Worm (Caenorhabditis elegans): ENCODE results near the gene C49C3.4.

DNA sequence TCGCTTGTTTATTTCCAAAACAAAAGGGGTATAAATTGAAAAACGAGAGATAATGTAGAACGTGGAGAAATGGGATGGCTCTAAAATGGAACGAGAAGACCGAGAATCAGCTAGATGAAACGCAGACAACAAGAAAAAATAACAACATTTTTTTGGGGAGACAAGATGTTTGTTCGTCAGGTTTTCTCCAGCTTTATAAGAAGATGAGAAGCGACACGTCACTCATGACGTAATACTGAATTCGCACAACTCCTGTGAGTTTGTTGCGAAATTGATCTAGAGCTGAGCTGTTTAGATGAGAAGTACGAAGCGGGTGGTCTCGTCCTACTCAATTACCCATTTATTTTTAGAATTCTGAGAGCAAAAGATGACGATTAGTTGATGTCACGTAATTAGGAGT is 35.3 kb upstream of the C49C3.4 start:
- TF ChIP-seq skn-1 (tag; optimal IDR thresholded peaks at IDR 0.05) (no peak), nhr-6 (tag; optimal IDR thresholded peaks at IDR 0.05) (no peak), sma-9 (GFP tag; optimal IDR thresholded peaks at IDR 0.05) (peak; percentile 66), sma-9 (tag; optimal IDR thresholded peaks at IDR 0.05) (no peak), nhr-237 (tag; optimal IDR thresholded peaks at IDR 0.05) (no peak), nhr-11 (tag; optimal IDR thresholded peaks at IDR 0.05) (no peak), egl-27 (tag; optimal IDR thresholded peaks at IDR 0.05) (no peak), nhr-12 (tag; optimal IDR thresholded peaks at IDR 0.05) (no peak), blmp-1 (tag; optimal IDR thresholded peaks at IDR 0.05; ENCODE audit: insufficient read depth) (no peak), aly-2 (tag; optimal IDR thresholded peaks at IDR 0.05) (no peak), crh-2 (tag; optimal IDR thresholded peaks at IDR 0.05) (peak; percentile 69), ztf-4 (tag; optimal IDR thresholded peaks at IDR 0.05) (peak; percentile 18), R02D3.7 (tag; optimal IDR thresholded peaks at IDR 0.05) (no peak), lin-39 (tag; optimal IDR thresholded peaks at IDR 0.05) (no peak)
